Worm (Caenorhabditis elegans) whole organism, L4/young adult: Measurements from ENCODE around the gene cutl-21.

Experiments
- W03F9.2 ChIP-seq: fragments of 150-350 bp; optimal IDR thresholded peaks from 2 replicates; lab custom pipeline; 2014; ENCODE audit warnings: missing biosample characterization, missing genetic modification characterization
- dao-5 ChIP-seq: sonication (generic microtip); optimal IDR thresholded peaks from 2 replicates; lab custom pipeline; 2016; ENCODE audit warnings: missing genotype, missing genetic modification characterization, moderate library complexity, missing compliant biosample characterization

DNA sequence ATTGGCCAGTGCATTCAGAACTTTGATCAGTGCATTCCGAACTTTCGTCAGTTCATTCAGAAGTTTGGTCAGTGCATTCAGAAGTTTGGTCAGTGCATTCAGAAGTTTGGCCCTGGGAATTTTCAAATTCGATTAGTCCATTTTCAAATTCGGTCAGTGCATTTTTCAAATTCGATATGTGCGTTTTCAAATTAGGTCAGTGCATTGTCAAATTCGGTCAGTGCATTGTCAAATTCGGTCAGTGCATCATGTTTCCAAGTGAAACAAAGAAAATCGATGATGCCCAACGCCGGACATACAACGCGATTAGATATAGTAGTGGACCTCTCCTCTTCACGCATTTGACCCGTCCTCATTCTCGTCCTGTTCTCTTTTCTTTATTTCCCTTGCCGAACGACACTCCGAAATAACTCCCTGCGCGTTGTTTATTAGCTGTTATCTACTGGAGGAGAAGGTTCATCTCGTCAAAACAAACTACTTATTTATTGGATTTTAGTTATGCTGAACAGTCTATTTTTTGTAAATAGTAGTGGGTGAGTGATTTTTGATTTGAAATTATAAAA, 49.6 kb upstream of the cutl-21 start, which contains the start of gene apm-3:
- no peak for TF ChIP-seq dao-5 (tag; lab: Kevin White, UChicago)
- peak; percentile 2 for TF ChIP-seq W03F9.2
